Worm (Caenorhabditis elegans): Measurements from ENCODE around the gene rbm-26.

- TF ChIP-seq sea-1 (GFP tag; conservative IDR thresholded peaks at IDR 0.05): no peak
- peak; percentile 61 for TF ChIP-seq hmg-4 (GFP tag; optimal IDR thresholded peaks at IDR 0.05)
- TF ChIP-seq ama-1 (optimal IDR thresholded peaks at IDR 0.05): no peak
- 0 out of 2 replicates have a peak, but pooled peaks have one; percentile 8 for TF ChIP-seq tbx-37 (GFP tag; conservative IDR thresholded peaks at IDR 0.05)
- peak; percentile 70 for TF ChIP-seq aly-1 (tag; optimal IDR thresholded peaks at IDR 0.05)
- TF ChIP-seq hmbx-1 (tag; optimal IDR thresholded peaks at IDR 0.05): no peak
- TF ChIP-seq flt-1 (GFP tag; IDR thresholded peaks at IDR 0.05): no peak
- peak; percentile 11 for TF ChIP-seq ets-7 (tag; optimal IDR thresholded peaks at IDR 0.05)
- no peak for TF ChIP-seq pes-1 (GFP tag; IDR thresholded peaks at IDR 0.05)
- peak; percentile 54 for TF ChIP-seq F13C5.2 (tag; optimal IDR thresholded peaks at IDR 0.05)
- TF ChIP-seq hnd-1 (tag; optimal IDR thresholded peaks at IDR 0.05): no peak
- no peak for TF ChIP-seq tbx-11 (GFP tag; IDR thresholded peaks at IDR 0.05)
- no peak for TF ChIP-seq B0310.2 (tag; optimal IDR thresholded peaks at IDR 0.05)
- TF ChIP-seq ceh-13 (GFP tag; optimal IDR thresholded peaks at IDR 0.05): no peak
Observed at ce11 chrIII:5715467-5715866, 4.1 kb downstream of the rbm-26 start.
